Worm (Caenorhabditis elegans): ENCODE data around the gene srw-13.
"Not testable (repeated sequence)": the region's sequence is repeated elsewhere in the genome, so short reads cannot be mapped to it uniquely, and the experiment has no call there.

DNA sequence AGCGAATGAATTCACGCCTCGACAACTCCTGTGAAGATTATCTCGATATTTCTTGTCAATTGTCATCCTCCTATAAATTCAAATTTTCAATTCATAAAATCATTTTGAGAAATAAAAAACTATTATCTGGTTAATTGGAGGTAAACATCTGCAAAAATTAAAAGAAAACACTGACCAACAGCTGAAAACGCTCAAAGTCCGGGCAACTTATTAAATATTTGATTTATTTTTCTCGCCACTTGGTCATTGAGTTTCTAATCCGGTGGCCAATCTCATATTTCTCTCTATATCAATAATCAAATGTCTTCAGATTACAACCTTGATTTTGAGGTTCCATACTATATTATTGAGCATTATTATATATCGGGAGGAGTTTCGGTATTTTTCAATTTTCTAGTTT is 20.4 kb upstream of the srw-13 start, which contains the start of gene sri-24:
- not testable (repeated sequence) for TF ChIP-seq ref-1 (GFP tag; conservative IDR thresholded peaks at IDR 0.05); flt-1 (GFP tag; IDR thresholded peaks at IDR 0.05); T22C8.4 (GFP tag; IDR thresholded peaks at IDR 0.05); klf-2 (GFP tag; conservative IDR thresholded peaks at IDR 0.05); cog-1 (tag; optimal IDR thresholded peaks at IDR 0.05); ztf-29 (GFP tag; IDR thresholded peaks at IDR 0.05); med-1 (GFP tag; optimal IDR thresholded peaks at IDR 0.05; ENCODE audit: insufficient read depth); ztf-23 (GFP tag; IDR thresholded peaks at IDR 0.05); tab-1 (GFP tag; IDR thresholded peaks at IDR 0.05)
